Worm (Caenorhabditis elegans): Measurements from ENCODE around the gene F46F5.16.

DNA sequence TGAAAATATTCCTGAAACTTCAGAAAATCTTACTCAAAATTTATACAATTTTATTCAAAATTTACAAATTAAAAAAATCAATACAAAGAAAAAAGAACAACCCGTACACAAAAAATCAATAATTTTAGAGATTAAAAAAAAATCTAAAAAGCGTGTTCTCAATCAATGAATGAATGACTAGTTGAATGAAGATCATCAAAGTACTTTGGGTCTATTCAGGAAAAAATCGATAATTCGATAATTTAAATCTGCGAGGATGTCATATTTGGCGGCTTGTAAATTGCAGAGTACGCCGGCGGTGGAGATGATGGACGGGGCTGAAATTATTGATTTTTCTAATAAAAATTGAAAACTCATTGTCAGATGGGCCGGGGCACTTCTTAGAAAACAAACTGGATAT, 30.9 kb upstream of the F46F5.16 start:
- TF ChIP-seq ceh-13 (GFP tag; optimal IDR thresholded peaks at IDR 0.05) (no peak), ama-1 (optimal IDR thresholded peaks at IDR 0.05) (no peak), hmg-4 (GFP tag; optimal IDR thresholded peaks at IDR 0.05) (no peak), ets-7 (tag; optimal IDR thresholded peaks at IDR 0.05) (no peak), F13C5.2 (tag; optimal IDR thresholded peaks at IDR 0.05) (no peak), aly-1 (tag; optimal IDR thresholded peaks at IDR 0.05) (no peak), hnd-1 (tag; optimal IDR thresholded peaks at IDR 0.05) (no peak), flt-1 (GFP tag; IDR thresholded peaks at IDR 0.05) (no peak), B0310.2 (tag; optimal IDR thresholded peaks at IDR 0.05) (no peak), hmbx-1 (tag; optimal IDR thresholded peaks at IDR 0.05) (no peak)

All from whole organism, early embryonic.